Fruit fly (Drosophila melanogaster): ENCODE measurements around the gene Mp.

Mp gene

DNA sequence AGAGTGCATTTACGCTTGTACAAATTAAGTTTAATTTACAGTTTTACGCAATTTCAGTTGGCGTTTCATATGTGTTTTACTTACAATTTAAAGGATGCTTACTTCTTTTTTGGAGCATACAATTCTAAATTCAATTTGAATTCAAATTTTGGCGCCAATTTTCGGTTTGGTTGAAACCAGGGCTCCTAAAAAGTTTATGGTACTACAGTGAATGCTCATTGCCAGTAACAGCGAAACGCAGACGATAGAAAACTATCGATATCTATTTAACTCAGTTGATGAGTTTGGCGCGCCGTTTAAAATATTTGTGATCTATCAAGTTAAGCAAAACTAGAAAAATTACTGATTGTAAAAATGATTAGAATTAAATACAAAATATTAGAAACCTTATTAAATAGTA lies 95.4 kb downstream of the Mp start (continued):
- TF ChIP-seq ac (GFP tag; optimal IDR thresholded peaks at IDR 0.05) (no peak), CG33557 (GFP tag; optimal IDR thresholded peaks at IDR 0.05) (no peak), CG2116 (GFP tag; optimal IDR thresholded peaks at IDR 0.05) (peak; percentile 77), tgo (GFP tag; IDR thresholded peaks at IDR 0.05) (no peak), Bgb (GFP tag; IDR thresholded peaks at IDR 0.05; ENCODE audit: partially characterized antibody) (peak; percentile 73), CG6683 (GFP tag; optimal IDR thresholded peaks at IDR 0.05) (no peak), chn (GFP tag; optimal IDR thresholded peaks at IDR 0.05) (no peak), CG17359 (tag; optimal IDR thresholded peaks at IDR 0.05) (no peak), mam (GFP tag; optimal IDR thresholded peaks at IDR 0.05) (no peak), lab (GFP tag; optimal IDR thresholded peaks at IDR 0.05) (no peak), BEAF-32 (GFP tag; optimal IDR thresholded peaks at IDR 0.05) (peak; percentile 50), CG11456 (GFP tag; IDR thresholded peaks at IDR 0.05) (no peak), slp2 (GFP tag; optimal IDR thresholded peaks at IDR 0.05) (no peak), Dp (GFP tag; optimal IDR thresholded peaks at IDR 0.05) (peak; percentile 68), CG16813 (GFP tag; IDR thresholded peaks at IDR 0.05; ENCODE audit: partially characterized antibody) (peak; percentile 40; the same call in 1 of the 3 replicates), NC2α (GFP tag; optimal IDR thresholded peaks at IDR 0.05) (no peak), grn (GFP tag; optimal IDR thresholded peaks at IDR 0.05) (no peak), CG6689 (GFP tag; IDR thresholded peaks at IDR 0.05) (no peak), tna (GFP tag; IDR thresholded peaks at IDR 0.05; ENCODE audit: partially characterized antibody) (peak; percentile 55), dan (GFP tag; IDR thresholded peaks at IDR 0.05) (no peak), CG5953 (GFP tag; IDR thresholded peaks at IDR 0.05) (no peak), kah (GFP tag; optimal IDR thresholded peaks at IDR 0.05) (no peak), Adf1 (GFP tag; IDR thresholded peaks at IDR 0.05) (no peak), CG9817 (tag; optimal IDR thresholded peaks at IDR 0.05) (no peak), tup (GFP tag; optimal IDR thresholded peaks at IDR 0.05) (no peak), Nf-YA (GFP tag; IDR thresholded peaks at IDR 0.05) (no peak), bbx (GFP tag; IDR thresholded peaks at IDR 0.05; ENCODE audit: partially characterized antibody) (peak; percentile 56), emc (GFP tag; optimal IDR thresholded peaks at IDR 0.05) (no peak), CG13287 (GFP tag; IDR thresholded peaks at IDR 0.05; ENCODE audit: partially characterized antibody) (peak; percentile 72), psq (GFP tag; optimal IDR thresholded peaks at IDR 0.05) (no peak)

DNA sequence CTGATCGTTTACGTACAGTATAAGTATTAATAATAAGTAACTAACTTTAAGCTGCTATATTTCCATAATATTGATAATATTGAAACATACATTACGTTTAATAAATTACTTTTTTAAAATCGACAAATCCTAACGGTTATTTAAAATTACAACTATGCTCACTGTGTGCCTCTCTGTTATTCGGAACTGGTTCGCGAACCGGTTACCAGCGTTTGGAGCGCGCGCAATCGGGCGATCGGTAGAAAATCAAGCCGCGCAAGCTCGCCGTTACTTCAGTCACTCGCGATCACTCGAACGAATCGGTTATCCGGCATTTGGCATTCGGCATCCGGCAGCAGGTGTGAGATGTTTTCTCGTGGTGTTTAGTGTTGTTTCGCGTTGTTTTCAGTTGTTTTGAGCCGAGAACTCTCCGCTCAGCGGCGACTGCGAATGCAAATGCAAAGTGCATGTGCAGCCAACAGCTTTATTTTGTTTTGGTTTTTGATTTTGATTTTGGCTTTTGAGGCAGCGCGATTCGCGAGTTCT lies 96.0 kb downstream of the Mp start, which contains the start of gene form3:
Gene form3 (plus strand): TSS at position 271 of the 525 bp plus-strand sequence.
- TF ChIP-seq HmgD (GFP tag; optimal IDR thresholded peaks at IDR 0.05), result no peak
- TF ChIP-seq CG1647 (GFP tag; optimal IDR thresholded peaks at IDR 0.05), result no peak
- peak; percentile 45; the same call in 1 of the 3 replicates for TF ChIP-seq ci (GFP tag; IDR thresholded peaks at IDR 0.05)
- TF ChIP-seq CG3847 (GFP tag; IDR thresholded peaks at IDR 0.05), result no peak
- TF ChIP-seq sob (GFP tag; IDR thresholded peaks at IDR 0.05), result peak; percentile 24; the same call in 1 of the 2 replicates
- TF ChIP-seq Myb (GFP tag; optimal IDR thresholded peaks at IDR 0.05), result peak; percentile 45
- TF ChIP-seq gcm2 (GFP tag; optimal IDR thresholded peaks at IDR 0.05), result no peak
- TF ChIP-seq CG4328 (GFP tag; optimal IDR thresholded peaks at IDR 0.05), result no peak
- TF ChIP-seq CG8290 (GFP tag; optimal IDR thresholded peaks at IDR 0.05), result no peak
- peak in 1 of 2 experiments; percentile 39 for TF ChIP-seq CG8290 (tag; optimal IDR thresholded peaks at IDR 0.05)
- TF ChIP-seq pzg (GFP tag; optimal IDR thresholded peaks at IDR 0.05), result peak; percentile 5
- TF ChIP-seq zfh1 (GFP tag; IDR thresholded peaks at IDR 0.05), result 0 out of 3 replicates have a peak, but pooled peaks have one; percentile 8
- no peak for TF ChIP-seq CG10565 (GFP tag; optimal IDR thresholded peaks at IDR 0.05)
- no peak for TF ChIP-seq dmrt11E (tag; optimal IDR thresholded peaks at IDR 0.05)
- no peak for TF ChIP-seq CG11723 (GFP tag; optimal IDR thresholded peaks at IDR 0.05)
- no peak for TF ChIP-seq CG11560 (tag; IDR thresholded peaks at IDR 0.05)
- no peak for TF ChIP-seq CG8281 (tag; optimal IDR thresholded peaks at IDR 0.05)
- TF ChIP-seq chinmo (GFP tag; IDR thresholded peaks at IDR 0.05; ENCODE audit: partially characterized antibody), result peak; percentile 39; the same call in 1 of the 4 replicates
- 0 out of 3 replicates have a peak, but pooled peaks have one; percentile 33 for TF ChIP-seq dysf (GFP tag; IDR thresholded peaks at IDR 0.05)
- TF ChIP-seq tna (GFP tag; IDR thresholded peaks at IDR 0.05; ENCODE audit: partially characterized antibody), result peak; percentile 45; the same call in 1 of the 2 replicates
- no peak for TF ChIP-seq CG14667 (GFP tag; IDR thresholded peaks at IDR 0.05)
- TF ChIP-seq CG10979 (tag; optimal IDR thresholded peaks at IDR 0.05), result no peak
